Worm (Caenorhabditis elegans) whole organism, midembryonic: ENCODE data around the gene ric-8.

Experiments
- cog-1 ChIP-seq: sonication (generic microtip); optimal IDR thresholded peaks from 2 replicates; lab custom pipeline; 2016; ENCODE audit warnings: missing genetic modification characterization, missing compliant biosample characterization
- flt-1 ChIP-seq: fragments of 200-800 bp; sonication (Bioruptor generic); IDR thresholded peaks from 2 replicates; pipeline ENCODE4 v1.3.6; 2022; ENCODE audit warnings: missing genetic modification characterization, missing compliant biosample characterization
- ref-1 ChIP-seq: fragments of 200-800 bp; sonication (Bioruptor generic); conservative IDR thresholded peaks from 2 replicates; pipeline ENCODE4 v1.3.6; 2022; ENCODE audit warnings: missing genetic modification reagents, missing genetic modification characterization, missing compliant biosample characterization

DNA sequence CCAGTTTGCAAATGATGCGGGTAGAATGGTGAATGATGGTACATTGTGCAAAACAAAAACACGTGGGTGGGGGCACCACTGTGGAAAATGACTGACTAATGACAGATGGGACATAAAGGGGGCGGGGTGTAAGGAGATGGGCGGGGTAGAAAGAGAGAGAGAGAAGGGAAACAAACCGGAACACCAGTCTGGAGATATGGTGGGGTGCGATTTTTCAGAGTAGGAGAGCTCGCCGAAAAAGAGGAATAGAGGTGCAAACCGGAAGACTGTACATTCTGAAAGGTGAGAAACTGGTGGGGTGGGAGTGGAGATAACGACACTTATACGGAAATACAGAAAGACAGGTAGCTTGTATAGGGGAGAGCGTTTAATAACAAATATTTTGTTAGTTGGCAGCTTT lies 14.6 kb upstream of the ric-8 start, which contains the start of gene ngn-1:
- TF ChIP-seq flt-1 (GFP tag; lab: Robert Waterston, UW) (no peak), ref-1 (GFP tag; lab: Robert Waterston, UW) (no peak), cog-1 (tag; lab: Kevin White, UChicago) (no peak)
